Fruit fly (Drosophila melanogaster): ENCODE data around the gene Moca-cyp.

dm6 chr3R:28389864-28390263, 49.7 kb downstream of the Moca-cyp start:
- no peak for TF ChIP-seq h (optimal IDR thresholded peaks at IDR 0.05)
- TF ChIP-seq Myc (optimal IDR thresholded peaks at IDR 0.05) = no peak
